Worm (Caenorhabditis elegans) whole organism, L4/young adult: ENCODE data around the gene mec-12.

Source experiments
- W03F9.2 ChIP-seq: fragments of 150-350 bp; optimal IDR thresholded peaks from 2 replicates; lab custom pipeline; 2014; ENCODE audit warnings: missing biosample characterization, missing genetic modification characterization
- dao-5 ChIP-seq: sonication (generic microtip); optimal IDR thresholded peaks from 2 replicates; lab custom pipeline; 2016; ENCODE audit warnings: missing genotype, missing genetic modification characterization, moderate library complexity, missing compliant biosample characterization
- him-1 ChIP-seq: sonication (generic microtip); optimal IDR thresholded peaks from 2 replicates; lab custom pipeline; 2016; ENCODE audit warnings: missing genotype, missing genetic modification reagents, missing genetic modification characterization, missing compliant biosample characterization

mec-12 gene

ce11 chrIII:3111534-3111933 is 27.5 kb downstream of the mec-12 start:
- TF ChIP-seq W03F9.2 (tag; lab: Kevin White, UChicago) (no peak), him-1 (tag; lab: Kevin White, UChicago) (no peak), dao-5 (no peak)

- TF ChIP-seq W03F9.2 (tag; lab: Kevin White, UChicago) (no peak), dao-5 (no peak), him-1 (tag; lab: Kevin White, UChicago) (no peak)
Measured at ce11 chrIII:3110614-3111013, 28.4 kb downstream of the mec-12 start.

- no peak for TF ChIP-seq W03F9.2 (tag; lab: Kevin White, UChicago)
- no peak for TF ChIP-seq dao-5
- TF ChIP-seq him-1 (tag; lab: Kevin White, UChicago): no peak
Measured at ce11 chrIII:3109564-3109963, 29.5 kb downstream of the mec-12 start.

- TF ChIP-seq W03F9.2 (tag; lab: Kevin White, UChicago) (no peak), dao-5 (no peak), him-1 (tag; lab: Kevin White, UChicago) (no peak)
Measured at ce11 chrIII:3108804-3109203, 30.2 kb downstream of the mec-12 start.

DNA sequence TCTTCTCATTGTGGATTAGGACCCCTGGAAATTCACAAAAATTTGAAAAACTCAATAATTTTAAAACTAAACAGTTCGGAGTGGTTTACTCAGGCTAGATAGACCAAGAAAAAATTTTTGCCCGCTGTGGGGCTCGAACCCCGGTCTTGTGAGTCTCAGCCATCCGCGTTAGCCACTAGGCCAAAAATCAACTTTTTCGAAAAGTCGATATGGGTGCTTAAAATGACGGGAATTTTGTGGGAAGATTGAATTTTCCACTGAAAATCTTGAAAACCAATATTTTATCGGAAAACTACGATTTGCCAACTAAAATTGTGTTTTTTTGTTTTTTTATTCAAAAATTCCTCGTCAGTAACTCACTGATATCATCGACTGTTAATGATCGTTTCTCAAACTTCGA is 31.5 kb downstream of the mec-12 start:
- TF ChIP-seq dao-5 (no peak), him-1 (tag; lab: Kevin White, UChicago) (no peak), W03F9.2 (tag; lab: Kevin White, UChicago) (no peak)

- TF ChIP-seq him-1 (tag; lab: Kevin White, UChicago) (no peak), dao-5 (no peak), W03F9.2 (tag; lab: Kevin White, UChicago) (no peak)
Measured at ce11 chrIII:3106301-3106700, 32.7 kb downstream of the mec-12 start.

DNA sequence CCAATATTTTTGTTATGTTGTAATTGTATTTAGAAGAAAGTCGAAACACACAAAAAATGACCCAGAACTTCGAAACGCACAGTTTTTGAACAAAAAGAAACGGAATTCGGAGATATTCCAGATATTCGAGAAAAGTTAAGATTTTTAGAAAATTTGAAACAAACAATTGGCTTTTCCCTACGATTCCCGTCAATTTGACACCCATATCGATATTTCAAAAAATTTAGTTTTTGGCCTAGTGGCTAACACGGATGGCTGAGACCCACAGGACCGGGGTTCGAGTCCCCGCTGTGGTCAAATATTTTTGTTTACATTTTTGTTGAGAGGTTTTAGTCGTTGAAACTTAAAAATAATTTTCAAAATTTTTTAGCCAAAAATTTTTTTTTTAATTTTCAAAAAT is 33.8 kb downstream of the mec-12 start:
- no peak for TF ChIP-seq dao-5
- TF ChIP-seq him-1 (tag; lab: Kevin White, UChicago): no peak
- TF ChIP-seq W03F9.2 (tag; lab: Kevin White, UChicago): no peak

DNA sequence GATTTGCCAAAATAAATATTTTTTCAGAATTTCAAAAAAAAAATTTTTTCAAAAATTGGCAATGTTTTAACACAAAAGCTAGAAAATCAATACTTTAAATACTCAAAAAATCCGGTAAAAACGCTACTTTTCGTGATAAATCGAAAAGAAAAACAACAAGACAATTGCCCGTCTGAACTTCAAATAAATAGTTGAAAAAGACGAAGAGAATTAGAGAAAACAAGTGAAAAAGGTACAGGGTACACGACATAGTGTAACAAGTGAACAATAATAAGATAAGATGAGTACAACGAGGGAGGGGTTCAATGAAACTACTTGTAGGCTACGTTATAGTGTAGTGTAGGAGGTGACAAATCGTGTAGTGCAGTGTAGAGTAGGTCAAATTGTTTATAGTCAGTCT is 34.5 kb downstream of the mec-12 start:
- TF ChIP-seq him-1 (tag; lab: Kevin White, UChicago) (no peak), W03F9.2 (tag; lab: Kevin White, UChicago) (no peak), dao-5 (no peak)

DNA sequence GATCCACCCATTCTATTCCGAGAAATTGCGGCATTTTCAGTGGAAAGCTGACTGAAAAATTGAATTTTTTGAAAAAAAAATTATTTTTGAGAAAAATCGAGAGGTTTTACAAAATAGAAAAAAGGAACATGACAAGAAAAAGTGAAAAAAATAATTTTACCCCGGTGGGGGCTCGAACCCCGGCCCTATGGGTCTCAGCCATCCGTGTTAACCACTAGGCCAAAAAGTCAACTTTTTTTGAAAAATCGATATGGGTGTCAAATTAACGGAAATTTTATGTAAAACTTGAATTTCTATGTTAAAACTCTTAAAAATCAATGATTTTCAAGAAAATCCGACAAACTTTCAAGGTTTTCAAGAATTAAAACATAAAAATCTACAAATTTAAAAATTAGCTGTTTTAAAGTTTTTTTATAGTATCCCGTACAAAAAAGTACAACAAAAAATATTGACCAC is 35.1 kb downstream of the mec-12 start, which contains the start of gene Y53G8B.2:
Gene Y53G8B.2 (minus strand): TSS at position 51 of the 456 bp plus-strand sequence.
- TF ChIP-seq dao-5 (no peak), W03F9.2 (tag; lab: Kevin White, UChicago) (no peak)

DNA sequence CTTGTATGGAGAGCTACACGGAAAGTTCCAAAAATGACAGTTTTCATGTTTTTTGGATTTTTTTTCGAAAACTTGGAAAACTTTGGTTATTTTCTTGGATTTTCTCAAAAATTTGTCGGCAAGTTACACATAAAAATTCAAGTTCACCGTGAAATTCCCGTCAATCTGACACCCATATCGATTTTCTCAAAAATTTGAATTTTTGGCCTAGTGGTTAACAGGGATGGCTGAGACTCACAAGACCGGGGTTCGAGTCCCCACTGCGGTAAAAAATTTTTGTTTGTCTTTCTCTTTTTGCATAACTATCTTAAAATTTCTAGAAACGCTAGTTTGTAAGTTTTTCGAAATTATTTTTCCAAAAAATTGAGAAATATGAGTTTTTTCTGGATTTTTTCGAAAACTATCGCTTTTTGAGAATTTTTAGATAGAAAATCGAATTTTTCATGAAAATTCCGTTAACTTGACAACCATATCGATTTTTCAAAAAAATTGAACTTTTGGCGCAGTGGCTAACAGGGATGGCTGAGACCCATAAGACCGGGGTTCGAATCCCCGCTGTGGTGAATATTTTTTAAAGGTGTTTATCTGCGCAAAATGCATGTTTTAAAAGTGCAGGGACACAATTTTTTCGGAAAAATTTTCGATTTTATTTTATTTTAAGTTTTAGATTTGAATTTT is 38.3 kb downstream of the mec-12 start:
- TF ChIP-seq W03F9.2 (tag; lab: Kevin White, UChicago) (no peak), dao-5 (no peak), him-1 (tag; lab: Kevin White, UChicago) (no peak)

DNA sequence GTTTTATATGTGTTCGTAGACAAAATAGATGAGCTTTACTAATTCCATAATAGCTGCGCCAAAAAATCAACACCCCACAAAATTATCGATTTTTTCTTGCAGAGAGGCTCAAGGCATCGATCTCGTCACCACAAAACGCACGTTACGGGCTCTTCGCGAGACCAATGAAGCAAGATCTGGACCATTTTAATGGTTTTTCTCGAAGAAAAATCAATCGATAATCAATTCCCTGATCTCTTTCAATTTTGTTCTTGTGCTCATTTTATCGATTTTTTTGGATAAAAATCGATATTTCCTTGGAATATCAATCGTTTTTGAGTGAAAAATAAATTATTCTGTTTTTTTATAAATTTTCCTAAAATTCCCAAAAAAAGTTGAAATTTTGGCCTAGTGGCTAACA is 38.9 kb downstream of the mec-12 start:
- TF ChIP-seq dao-5 (no peak), him-1 (tag; lab: Kevin White, UChicago) (no peak), W03F9.2 (tag; lab: Kevin White, UChicago) (no peak)

ce11 chrIII:3099407-3099806 is 39.6 kb downstream of the mec-12 start:
- TF ChIP-seq dao-5: no peak
- TF ChIP-seq him-1 (tag; lab: Kevin White, UChicago): no peak
- no peak for TF ChIP-seq W03F9.2 (tag; lab: Kevin White, UChicago)

ce11 chrIII:3096091-3096490 is 42.9 kb downstream of the mec-12 start:
- TF ChIP-seq W03F9.2 (tag; lab: Kevin White, UChicago): no peak
- TF ChIP-seq dao-5: no peak
- TF ChIP-seq him-1 (tag; lab: Kevin White, UChicago): no peak

DNA sequence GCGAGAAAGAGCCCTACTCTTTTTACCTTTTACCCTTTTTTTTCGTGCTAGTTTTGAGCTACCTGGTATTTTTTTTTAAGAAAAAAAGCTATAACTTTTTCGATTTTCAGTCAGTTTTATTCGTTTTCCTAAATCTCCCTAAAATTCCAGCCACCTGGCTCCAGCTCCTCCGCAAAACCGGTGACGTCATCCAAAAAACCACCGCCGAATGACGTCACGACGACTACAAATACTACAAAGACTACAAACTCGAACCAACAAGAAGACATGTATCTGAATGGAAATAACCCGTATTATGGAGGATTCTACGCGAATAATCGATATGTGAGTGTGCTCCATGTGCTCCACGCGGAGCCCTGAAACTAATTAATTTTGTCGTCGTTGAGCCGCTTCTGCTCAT is 44.3 kb downstream of the mec-12 start:
- TF ChIP-seq dao-5 (no peak), W03F9.2 (tag; lab: Kevin White, UChicago) (no peak), him-1 (tag; lab: Kevin White, UChicago) (no peak)

ce11 chrIII:3091572-3091971 is 47.5 kb downstream of the mec-12 start, which contains the start of gene ccep-135:
Gene ccep-135 (plus strand): TSS chrIII:3091872.
- TF ChIP-seq dao-5: no peak
- no peak for TF ChIP-seq him-1 (tag; lab: Kevin White, UChicago)
- no peak for TF ChIP-seq W03F9.2 (tag; lab: Kevin White, UChicago)
